Worm (Caenorhabditis elegans): ENCODE data around the gene C54D10.10.

ce11 chrV:12484585-12484984 is 34.8 kb upstream of the C54D10.10 start, which contains the start of gene srt-39:
- TF ChIP-seq snpc-4 (tag; optimal IDR thresholded peaks at IDR 0.05): no peak
- no peak for TF ChIP-seq elt-3 (tag; optimal IDR thresholded peaks at IDR 0.05)
- TF ChIP-seq ztf-11 (tag; optimal IDR thresholded peaks at IDR 0.05): no peak
- TF ChIP-seq bed-3 (GFP tag; optimal IDR thresholded peaks at IDR 0.05): no peak
- no peak for TF ChIP-seq nhr-28 (tag; optimal IDR thresholded peaks at IDR 0.05)
- TF ChIP-seq lsy-2 (tag; optimal IDR thresholded peaks at IDR 0.05): no peak
- no peak for TF ChIP-seq unc-39 (tag; optimal IDR thresholded peaks at IDR 0.05)
- no peak for TF ChIP-seq unc-62 (GFP tag; optimal IDR thresholded peaks at IDR 0.05)
- TF ChIP-seq mab-5 (tag; optimal IDR thresholded peaks at IDR 0.05): no peak
- no peak for TF ChIP-seq nhr-76 (tag; optimal IDR thresholded peaks at IDR 0.05)
